In the genomic region with DNA sequence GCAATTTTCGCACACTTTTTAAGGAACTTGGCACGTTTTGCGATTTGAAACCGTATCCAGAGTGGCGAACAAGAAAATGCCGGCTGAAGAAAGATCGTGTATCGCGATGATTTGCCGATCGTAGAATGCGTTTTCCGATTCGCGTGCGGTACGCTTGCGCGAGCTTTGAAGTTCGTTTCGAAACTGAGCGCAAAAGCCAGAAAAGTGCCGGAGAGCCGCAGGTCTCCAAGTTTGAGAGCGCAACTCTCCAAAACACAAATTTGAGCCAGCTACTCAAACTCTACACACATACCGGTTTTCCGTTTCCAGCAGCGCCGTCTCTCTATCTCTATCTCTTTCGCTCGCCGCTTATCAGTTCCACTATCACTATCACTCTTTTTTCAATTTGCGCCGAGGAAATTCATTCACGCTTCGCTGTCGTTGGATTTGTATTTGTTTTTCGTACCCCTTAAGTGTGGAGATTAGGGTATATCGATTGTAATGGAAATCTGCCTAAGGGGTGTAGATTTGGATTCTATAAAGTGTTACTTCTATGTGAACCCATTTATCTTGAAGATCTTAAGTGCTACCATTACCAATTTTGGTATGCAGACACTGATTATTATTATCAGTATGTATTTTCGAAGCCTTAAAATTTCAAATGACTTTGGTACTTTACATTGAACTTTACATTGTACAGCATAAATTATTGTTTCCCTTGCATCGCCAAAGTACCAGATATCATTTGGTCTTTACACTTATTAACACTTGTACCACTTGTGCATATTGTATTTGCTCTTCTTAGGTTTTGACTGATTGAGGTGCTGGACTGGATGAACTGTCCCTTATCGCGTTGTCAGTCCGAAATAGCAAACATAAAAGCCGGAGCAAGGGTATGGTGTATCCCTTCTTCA, we compare ENCODE assay signal across 1 fruit fly cellular context.
TF ChIP-seq lines count a peak whose summit lies in the region.

No protein-coding gene starts in this region.

TF ChIP-seq in whole organism, embryonic, 481 proteins besides CTCF, POLR2A, EP300 and RAD21 (continued from another document and continues in another):
- TF ChIP-seq fd64A (GFP tag; optimal IDR thresholded peaks at IDR 0.05; lab: Kevin White, UChicago) (no peak), br (optimal IDR thresholded peaks at IDR 0.05; lab: Kevin White, UChicago) (no peak), salm (tag; optimal IDR thresholded peaks at IDR 0.05; lab: Kevin White, UChicago) (no peak), hth (optimal IDR thresholded peaks at IDR 0.05; lab: Kevin White, UChicago) (no peak), fd96Cb (tag; optimal IDR thresholded peaks at IDR 0.05; lab: Kevin White, UChicago) (peak; percentile 85), maf-S (GFP tag; optimal IDR thresholded peaks at IDR 0.05; lab: Kevin White, UChicago) (peak; percentile 12), CG30431 (GFP tag; optimal IDR thresholded peaks at IDR 0.05; lab: Kevin White, UChicago) (peak; percentile 30), CG4820 (GFP tag; optimal IDR thresholded peaks at IDR 0.05; lab: Kevin White, UChicago) (peak; percentile 83), exex (tag; optimal IDR thresholded peaks at IDR 0.05; lab: Kevin White, UChicago) (peak; percentile 54), CG4424 (GFP tag; optimal IDR thresholded peaks at IDR 0.05; lab: Kevin White, UChicago) (peak; percentile 71), HmgD (GFP tag; optimal IDR thresholded peaks at IDR 0.05; lab: Kevin White, UChicago) (peak; percentile 3), CG11560 (tag; IDR thresholded peaks at IDR 0.05; lab: Robert Waterston, UW) (0 out of 3 replicates have a peak, but pooled peaks have one; percentile 60), Antp (GFP tag; optimal IDR thresholded peaks at IDR 0.05; lab: Kevin White, UChicago) (peak; percentile 66), CG8281 (tag; optimal IDR thresholded peaks at IDR 0.05; lab: Kevin White, UChicago) (no peak), Nf-YA (GFP tag; IDR thresholded peaks at IDR 0.05; lab: Robert Waterston, UW) (peak; percentile 5; the same call in 1 of the 2 replicates), CG12071 (GFP tag; optimal IDR thresholded peaks at IDR 0.05; lab: Kevin White, UChicago) (peak; percentile 3), CG1603 (tag; optimal IDR thresholded peaks at IDR 0.05; lab: Kevin White, UChicago) (peak; percentile 57), Scr (GFP tag; IDR thresholded peaks at IDR 0.05; lab: Robert Waterston, UW; ENCODE audit: partially characterized antibody) (peak; percentile 27; the same call in 1 of the 2 replicates), pnt (GFP tag; optimal IDR thresholded peaks at IDR 0.05; lab: Kevin White, UChicago) (peak; percentile 70), ems (GFP tag; optimal IDR thresholded peaks at IDR 0.05; lab: Kevin White, UChicago) (peak; percentile 72), bbx (GFP tag; IDR thresholded peaks at IDR 0.05; lab: Robert Waterston, UW; ENCODE audit: partially characterized antibody) (peak; percentile 62), CG3163 (GFP tag; optimal IDR thresholded peaks at IDR 0.05; lab: Kevin White, UChicago) (peak; percentile 45), ap (GFP tag; IDR thresholded peaks at IDR 0.05; lab: Robert Waterston, UW) (no peak), CG6272 (GFP tag; IDR thresholded peaks at IDR 0.05; lab: Robert Waterston, UW) (no peak), Pdp1 (GFP tag; optimal IDR thresholded peaks at IDR 0.05; lab: Kevin White, UChicago) (peak; percentile 50 to 70), bcd (GFP tag; optimal IDR thresholded peaks at IDR 0.05; lab: Kevin White, UChicago) (peak; percentile 70), Optix (GFP tag; IDR thresholded peaks at IDR 0.05; lab: Robert Waterston, UW) (no peak), CG12236 (GFP tag; optimal IDR thresholded peaks at IDR 0.05; lab: Kevin White, UChicago) (peak; percentile 65), ssp (GFP tag; IDR thresholded peaks at IDR 0.05; lab: Robert Waterston, UW) (peak; percentile 69), CG12769 (tag; optimal IDR thresholded peaks at IDR 0.05; lab: Kevin White, UChicago) (peak; percentile 13), ranshi (GFP tag; IDR thresholded peaks at IDR 0.05; lab: Robert Waterston, UW) (peak; percentile 26; the same call in 1 of the 2 replicates), btn (GFP tag; optimal IDR thresholded peaks at IDR 0.05; lab: Kevin White, UChicago) (peak; percentile 48), CG8924 (tag; optimal IDR thresholded peaks at IDR 0.05; lab: Kevin White, UChicago) (peak; percentile 66), CG9727 (GFP tag; optimal IDR thresholded peaks at IDR 0.05; lab: Kevin White, UChicago) (peak; percentile 85), CG10431 (GFP tag; optimal IDR thresholded peaks at IDR 0.05; lab: Kevin White, UChicago) (no peak), caup (GFP tag; optimal IDR thresholded peaks at IDR 0.05; lab: Kevin White, UChicago; ENCODE audit: severe bottlenecking) (peak; percentile 32), CG6854 (GFP tag; optimal IDR thresholded peaks at IDR 0.05; lab: Kevin White, UChicago) (peak; percentile 39), CG1602 (GFP tag; optimal IDR thresholded peaks at IDR 0.05; lab: Kevin White, UChicago) (peak; percentile 69), ac (GFP tag; optimal IDR thresholded peaks at IDR 0.05; lab: Kevin White, UChicago) (peak; percentile 9), psq (GFP tag; optimal IDR thresholded peaks at IDR 0.05; lab: Kevin White, UChicago) (no peak), pan (optimal IDR thresholded peaks at IDR 0.05; lab: Kevin White, UChicago) (peak in 1 of 2 experiments; percentile 64), pan (GFP tag; optimal IDR thresholded peaks at IDR 0.05 in 1 of 2, IDR thresholded peaks at IDR 0.05 in 1 of 2) (peak in 1 of 2 experiments; percentile 60), gsb-n (tag; optimal IDR thresholded peaks at IDR 0.05; lab: Kevin White, UChicago) (peak; percentile 63), Bdp1 (GFP tag; optimal IDR thresholded peaks at IDR 0.05; lab: Kevin White, UChicago) (peak; percentile 32), HHEX (GFP tag; optimal IDR thresholded peaks at IDR 0.05; lab: Kevin White, UChicago) (peak; percentile 76), hkb (optimal IDR thresholded peaks at IDR 0.05; lab: Kevin White, UChicago) (no peak), hkb (GFP tag; IDR thresholded peaks at IDR 0.05; lab: Robert Waterston, UW) (0 out of 2 replicates have a peak, but pooled peaks have one; percentile 46), CG4328 (GFP tag; optimal IDR thresholded peaks at IDR 0.05; lab: Kevin White, UChicago) (no peak), Nf-YC (tag; optimal IDR thresholded peaks at IDR 0.05; lab: Kevin White, UChicago) (no peak), CG7357 (GFP tag; IDR thresholded peaks at IDR 0.05; lab: Robert Waterston, UW) (peak; percentile 48; the same call in 1 of the 3 replicates), Dip3 (GFP tag; optimal IDR thresholded peaks at IDR 0.05; lab: Kevin White, UChicago) (peak; percentile 54), Hr51 (GFP tag; optimal IDR thresholded peaks at IDR 0.05; lab: Kevin White, UChicago) (peak; percentile 31 to 76), CG11504 (tag; optimal IDR thresholded peaks at IDR 0.05; lab: Kevin White, UChicago) (peak; percentile 79), CG13775 (GFP tag; optimal IDR thresholded peaks at IDR 0.05; lab: Kevin White, UChicago) (peak; percentile 73), esg (GFP tag; conservative IDR thresholded peaks at IDR 0.05; lab: Robert Waterston, UW) (peak; percentile 64), CG16779 (GFP tag; IDR thresholded peaks at IDR 0.05; lab: Robert Waterston, UW) (no peak), CG18262 (tag; optimal IDR thresholded peaks at IDR 0.05; lab: Kevin White, UChicago) (peak; percentile 88), C15 (GFP tag; IDR thresholded peaks at IDR 0.05; lab: Robert Waterston, UW) (no peak), CG10565 (GFP tag; optimal IDR thresholded peaks at IDR 0.05; lab: Kevin White, UChicago) (peak; percentile 18), Med (GFP tag; lab: Kevin White, UChicago) (peak; percentile 87), Hr78 (GFP tag; optimal IDR thresholded peaks at IDR 0.05; lab: Kevin White, UChicago) (peak in 1 of 2 experiments; percentile 59), ind (GFP tag; optimal IDR thresholded peaks at IDR 0.05; lab: Kevin White, UChicago) (peak; percentile 65), CG10959 (GFP tag; IDR thresholded peaks at IDR 0.05; lab: Robert Waterston, UW) (0 out of 2 replicates have a peak, but pooled peaks have one; percentile 42), CG13296 (GFP tag; optimal IDR thresholded peaks at IDR 0.05; lab: Kevin White, UChicago) (peak; percentile 37), CG5245 (GFP tag; optimal IDR thresholded peaks at IDR 0.05; lab: Kevin White, UChicago) (peak; percentile 39), CG11247 (GFP tag; IDR thresholded peaks at IDR 0.05; lab: Robert Waterston, UW) (no peak), Sry-δ (GFP tag; optimal IDR thresholded peaks at IDR 0.05; lab: Kevin White, UChicago) (peak; percentile 37), CG9797 (GFP tag; optimal IDR thresholded peaks at IDR 0.05; lab: Kevin White, UChicago) (no peak), CG8290 (GFP tag; optimal IDR thresholded peaks at IDR 0.05; lab: Kevin White, UChicago) (no peak), CG8290 (tag; optimal IDR thresholded peaks at IDR 0.05; lab: Kevin White, UChicago) (no peak), CG2202 (tag; optimal IDR thresholded peaks at IDR 0.05; lab: Kevin White, UChicago) (peak; percentile 33), H2.0 (GFP tag; IDR thresholded peaks at IDR 0.05; lab: Robert Waterston, UW) (peak; percentile 29; the same call in 1 of the 2 replicates), kah (GFP tag; optimal IDR thresholded peaks at IDR 0.05; lab: Kevin White, UChicago) (no peak), bsh (GFP tag; optimal IDR thresholded peaks at IDR 0.05; lab: Kevin White, UChicago) (peak in 1 of 2 experiments; percentile 41), CG10979 (tag; optimal IDR thresholded peaks at IDR 0.05; lab: Kevin White, UChicago) (peak; percentile 86), Oli (tag; optimal IDR thresholded peaks at IDR 0.05; lab: Kevin White, UChicago) (peak; percentile 78), twi (tag; optimal IDR thresholded peaks at IDR 0.05; lab: Kevin White, UChicago) (peak; percentile 16), Doc3 (GFP tag; IDR thresholded peaks at IDR 0.05; lab: Robert Waterston, UW; ENCODE audit: partially characterized antibody) (no peak), rib (GFP tag; IDR thresholded peaks at IDR 0.05; lab: Robert Waterston, UW) (no peak), jumu (GFP tag; optimal IDR thresholded peaks at IDR 0.05; lab: Kevin White, UChicago) (peak; percentile 75), Mes4 (GFP tag; optimal IDR thresholded peaks at IDR 0.05; lab: Kevin White, UChicago) (peak; percentile 66), CG7928 (GFP tag; optimal IDR thresholded peaks at IDR 0.05; lab: Kevin White, UChicago) (peak; percentile 28), CG7556 (GFP tag; optimal IDR thresholded peaks at IDR 0.05; lab: Kevin White, UChicago) (peak; percentile 85), CG17802 (tag; optimal IDR thresholded peaks at IDR 0.05; lab: Kevin White, UChicago) (peak; percentile 11), Hmr (GFP tag; optimal IDR thresholded peaks at IDR 0.05; lab: Kevin White, UChicago) (peak; percentile 68), CG12155 (GFP tag; optimal IDR thresholded peaks at IDR 0.05; lab: Kevin White, UChicago) (peak; percentile 64), z (GFP tag; IDR thresholded peaks at IDR 0.05; lab: Robert Waterston, UW) (peak; percentile 64; the same call in 1 of the 3 replicates), grau (tag; optimal IDR thresholded peaks at IDR 0.05; lab: Kevin White, UChicago) (peak; percentile 68), vnd (GFP tag; IDR thresholded peaks at IDR 0.05; lab: Robert Waterston, UW; ENCODE audit: partially characterized antibody) (no peak), CG9817 (tag; optimal IDR thresholded peaks at IDR 0.05; lab: Kevin White, UChicago) (peak; percentile 44), CG7786 (GFP tag; optimal IDR thresholded peaks at IDR 0.05; lab: Kevin White, UChicago) (peak; percentile 59), CG13287 (GFP tag; IDR thresholded peaks at IDR 0.05; lab: Robert Waterston, UW; ENCODE audit: partially characterized antibody) (peak; percentile 45; the same call in 1 of the 2 replicates), CG30403 (GFP tag; optimal IDR thresholded peaks at IDR 0.05; lab: Kevin White, UChicago) (peak; percentile 84), Fer1 (GFP tag; optimal IDR thresholded peaks at IDR 0.05; lab: Kevin White, UChicago) (peak; percentile 62), dimm (GFP tag; IDR thresholded peaks at IDR 0.05; lab: Robert Waterston, UW) (no peak), BtbVII (GFP tag; optimal IDR thresholded peaks at IDR 0.05; lab: Kevin White, UChicago) (no peak), Neu2 (GFP tag; optimal IDR thresholded peaks at IDR 0.05; lab: Kevin White, UChicago; ENCODE audit: borderline replicate concordance) (peak; percentile 10), CG5953 (GFP tag; IDR thresholded peaks at IDR 0.05; lab: Robert Waterston, UW) (peak; percentile 24; the same call in 1 of the 2 replicates), CG1024 (GFP tag; IDR thresholded peaks at IDR 0.05; lab: Robert Waterston, UW) (no peak), D19A (tag; optimal IDR thresholded peaks at IDR 0.05; lab: Kevin White, UChicago) (peak; percentile 78), CG12299 (tag; optimal IDR thresholded peaks at IDR 0.05; lab: Kevin White, UChicago) (no peak), CG15011 (GFP tag; optimal IDR thresholded peaks at IDR 0.05; lab: Kevin White, UChicago) (peak; percentile 67), CG3407 (GFP tag; optimal IDR thresholded peaks at IDR 0.05; lab: Kevin White, UChicago) (peak; percentile 56), CG15479 (GFP tag; optimal IDR thresholded peaks at IDR 0.05; lab: Kevin White, UChicago) (peak; percentile 74), p53 (GFP tag; optimal IDR thresholded peaks at IDR 0.05; lab: Kevin White, UChicago) (peak; percentile 16), Hand (GFP tag; optimal IDR thresholded peaks at IDR 0.05; lab: Kevin White, UChicago) (peak; percentile 27), Ptx1 (GFP tag; IDR thresholded peaks at IDR 0.05; lab: Robert Waterston, UW) (peak; percentile 81), Nf-YB (GFP tag; optimal IDR thresholded peaks at IDR 0.05; lab: Kevin White, UChicago) (peak; percentile 49), Asciz (GFP tag; optimal IDR thresholded peaks at IDR 0.05; lab: Kevin White, UChicago) (peak; percentile 69), lola (GFP tag; optimal IDR thresholded peaks at IDR 0.05; lab: Kevin White, UChicago) (peak in 1 of 3 experiments; percentile 75), so (GFP tag; IDR thresholded peaks at IDR 0.05; lab: Robert Waterston, UW) (peak; percentile 30; the same call in 1 of the 3 replicates), Jarid2 (GFP tag; optimal IDR thresholded peaks at IDR 0.05; lab: Kevin White, UChicago) (peak; percentile 97), eve (GFP tag; optimal IDR thresholded peaks at IDR 0.05; lab: Kevin White, UChicago) (peak in 1 of 2 experiments; percentile 90), Abd-B (GFP tag; optimal IDR thresholded peaks at IDR 0.05; lab: Kevin White, UChicago) (peak; percentile 55), wor (GFP tag; IDR thresholded peaks at IDR 0.05; lab: Robert Waterston, UW) (peak; percentile 52), lmd (GFP tag; IDR thresholded peaks at IDR 0.05; lab: Robert Waterston, UW) (peak; percentile 70), sqz (GFP tag; optimal IDR thresholded peaks at IDR 0.05; lab: Kevin White, UChicago) (peak; percentile 55)
